Fruit fly (Drosophila melanogaster) S2 (cell line): ENCODE measurements around the gene CG13309.

Experiments
- CG8478 ChIP-seq: fragments of >200 bp; optimal IDR thresholded peaks from 2 replicates; lab custom pipeline; 2018
- CTCF ChIP-seq, 2 experiments: fragments of >200 bp; optimal IDR thresholded peaks; 2 replicates each; lab custom pipeline; 2018

DNA sequence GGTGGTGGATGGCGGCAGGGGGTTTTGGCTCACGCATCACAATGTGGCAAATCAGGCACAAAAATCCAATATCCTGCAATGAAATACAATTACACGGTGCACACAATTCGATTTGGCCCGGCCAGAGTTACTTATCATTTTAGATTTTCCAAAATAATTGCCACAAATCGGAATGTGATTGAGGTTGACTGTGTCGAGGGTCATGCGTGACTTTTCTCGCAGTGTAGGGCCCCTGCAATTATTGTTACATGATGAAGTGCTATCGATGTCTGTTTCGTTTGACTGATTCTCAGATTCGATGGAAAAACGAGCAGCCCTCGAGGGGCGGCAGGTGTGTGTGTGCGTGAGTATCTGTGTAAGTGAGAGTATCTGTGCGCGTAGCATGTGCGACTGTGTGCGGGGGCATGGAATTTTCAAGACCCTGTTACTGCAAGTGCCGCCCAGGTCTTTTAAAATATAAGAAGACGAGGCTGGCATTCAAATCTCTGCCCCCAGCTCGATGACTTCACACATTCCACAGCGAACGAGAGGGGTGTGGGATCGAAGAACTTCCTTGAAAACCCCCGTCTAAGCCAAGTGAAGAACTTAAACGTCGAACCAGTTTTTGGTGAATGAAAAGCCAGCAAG, 14.3 kb downstream of the CG13309 start:
- no peak for TF ChIP-seq CTCF (optimal IDR thresholded peaks at IDR 0.05; lab: Kevin White, UChicago)
- no peak for TF ChIP-seq CG8478 (lab: Kevin White, UChicago)
